Fruit fly (Drosophila melanogaster) whole organism, embryonic: Measurements from ENCODE around the gene spn-F.

Experiments
- Bgb ChIP-seq: fragments of 200-800 bp; sonication (Bioruptor generic); IDR thresholded peaks from 2 replicates; pipeline ENCODE4 v1.3.6; 2022; ENCODE audit warnings: missing biosample characterization, missing genetic modification characterization; ENCODE audit not compliant: partially characterized antibody
- CG10959 ChIP-seq: fragments of 200-800 bp; sonication (Bioruptor generic); IDR thresholded peaks from 2 replicates; pipeline ENCODE4 v1.3.6; 2022; ENCODE audit warnings: missing biosample characterization, missing genetic modification characterization
- CG11085 ChIP-seq: fragments of 200-800 bp; sonication (Bioruptor generic); IDR thresholded peaks from 2 replicates; pipeline ENCODE4 v1.3.6; 2022; ENCODE audit warnings: missing biosample characterization, missing genetic modification characterization
- CG2202 ChIP-seq: fragments of 200-800 bp; sonication (Bioruptor generic); optimal IDR thresholded peaks from 2 replicates; lab custom pipeline; 2018; ENCODE audit warnings: missing biosample characterization, mild to moderate bottlenecking, missing genetic modification characterization
- CG3281 ChIP-seq: fragments of 200-800 bp; sonication (Bioruptor generic); optimal IDR thresholded peaks from 3 replicates; lab custom pipeline; 2017; ENCODE audit warnings: missing biosample characterization, mild to moderate bottlenecking, missing genetic modification characterization
- CG8089 ChIP-seq: fragments of 200-800 bp; sonication (Bioruptor generic); optimal IDR thresholded peaks from 3 replicates; lab custom pipeline; 2016; ENCODE audit warnings: missing biosample characterization, missing genetic modification characterization
- CG8359 ChIP-seq: fragments of 200-800 bp; sonication (Bioruptor generic); optimal IDR thresholded peaks from 2 replicates; lab custom pipeline; 2017; ENCODE audit warnings: missing biosample characterization, mild to moderate bottlenecking, missing genetic modification characterization, borderline replicate concordance
- CG8478 ChIP-seq: fragments of >200 bp; optimal IDR thresholded peaks from 2 replicates; lab custom pipeline; 2018
- CG9609 ChIP-seq: fragments of 200-800 bp; sonication (Bioruptor generic); optimal IDR thresholded peaks from 3 replicates; lab custom pipeline; 2016; ENCODE audit warnings: missing biosample characterization, missing genetic modification characterization
- CG9727 ChIP-seq: fragments of 200-800 bp; sonication (Bioruptor generic); optimal IDR thresholded peaks from 3 replicates; lab custom pipeline; 2017; ENCODE audit warnings: missing biosample characterization, mild to moderate bottlenecking, missing genetic modification characterization
- CkIIα-i1 ChIP-seq: fragments of 200-800 bp; sonication (Bioruptor generic); IDR thresholded peaks from 2 replicates; pipeline ENCODE4 v1.3.6; 2022; ENCODE audit warnings: missing biosample characterization, missing genetic modification characterization
- Dek ChIP-seq: fragments of 200-800 bp; sonication (Bioruptor generic); optimal IDR thresholded peaks from 3 replicates; lab custom pipeline; 2019; ENCODE audit warnings: missing biosample characterization, mild to moderate bottlenecking, missing genetic modification characterization, moderate library complexity
- Ets65A ChIP-seq: fragments of 200-800 bp; sonication (Bioruptor generic); peaks from one replicate; lab custom pipeline; 2016; ENCODE audit warnings: missing biosample characterization, missing genetic modification characterization
- Fer2 ChIP-seq: fragments of 200-800 bp; sonication (Bioruptor generic); optimal IDR thresholded peaks from 2 replicates; lab custom pipeline; 2018; ENCODE audit warnings: missing biosample characterization, mild to moderate bottlenecking, missing genetic modification characterization, moderate library complexity
- HLH3B ChIP-seq: fragments of 200-800 bp; sonication (Bioruptor generic); IDR thresholded peaks from 2 replicates; pipeline ENCODE4 v1.3.6; 2022; ENCODE audit warnings: missing biosample characterization, missing genetic modification characterization
- HLH54F ChIP-seq: fragments of 200-800 bp; sonication (Bioruptor generic); optimal IDR thresholded peaks from 3 replicates; lab custom pipeline; 2016; ENCODE audit warnings: missing biosample characterization, missing genetic modification characterization
- Lpt ChIP-seq: fragments of >200 bp; optimal IDR thresholded peaks from 2 replicates; lab custom pipeline; 2018; ENCODE audit warnings: missing biosample characterization, missing genetic modification characterization
- Max ChIP-seq: fragments of 200-800 bp; sonication (Bioruptor generic); optimal IDR thresholded peaks from 2 replicates; lab custom pipeline; 2016; ENCODE audit warnings: missing biosample characterization, mild to moderate bottlenecking, missing genetic modification characterization
- Med ChIP-seq: fragments of 200-800 bp; sonication (Bioruptor generic); peaks from one replicate; lab custom pipeline; 2016; ENCODE audit warnings: missing biosample characterization, missing genetic modification characterization, mild to moderate bottlenecking, inconsistent platforms, moderate library complexity
- Mes4 ChIP-seq: fragments of 200-800 bp; sonication (Bioruptor generic); optimal IDR thresholded peaks from 2 replicates; lab custom pipeline; 2016; ENCODE audit warnings: missing biosample characterization, missing genetic modification characterization
- Ravus ChIP-seq: fragments of 200-800 bp; sonication (Bioruptor generic); IDR thresholded peaks from 2 replicates; pipeline ENCODE4 v1.3.6; 2022; ENCODE audit warnings: missing biosample characterization, missing genetic modification characterization
- Rx ChIP-seq: fragments of 200-800 bp; sonication (Bioruptor generic); IDR thresholded peaks from 2 replicates; pipeline ENCODE4 v1.3.6; 2022; ENCODE audit warnings: missing biosample characterization, missing genetic modification characterization
- Sry-β ChIP-seq: fragments of 200-800 bp; sonication (Bioruptor generic); optimal IDR thresholded peaks from 2 replicates; lab custom pipeline; 2018; ENCODE audit warnings: missing biosample characterization, mild to moderate bottlenecking, missing genetic modification characterization, moderate library complexity
- Ssrp ChIP-seq: fragments of 200-800 bp; sonication (Bioruptor generic); optimal IDR thresholded peaks from 2 replicates; lab custom pipeline; 2018; ENCODE audit warnings: missing biosample characterization, mild to moderate bottlenecking, missing genetic modification characterization, moderate library complexity
- Stat92E ChIP-seq, 3 experiments: fragments of >200 bp in 2 of 3; fragments of 200-800 bp in 1 of 3; sonication (Bioruptor generic) in 1 of 3; optimal IDR thresholded peaks; 2 replicates each; lab custom pipeline; 2017 to 2019; ENCODE audit warnings: missing biosample characterization in 3 of 3, missing genetic modification characterization in 3 of 3, mild to moderate bottlenecking in 1 of 3, moderate library complexity in 1 of 3
- Xrp1 ChIP-seq: fragments of 200-800 bp; sonication (Bioruptor generic); IDR thresholded peaks from 2 replicates; pipeline ENCODE4 v1.3.6; 2022; ENCODE audit warnings: missing biosample characterization, missing genetic modification characterization
- ara ChIP-seq: fragments of 200-800 bp; sonication (Bioruptor generic); IDR thresholded peaks from 2 replicates; pipeline ENCODE4 v1.3.6; 2022; ENCODE audit warnings: missing biosample characterization, missing genetic modification characterization
- bab2 ChIP-seq: fragments of 200-800 bp; sonication (Bioruptor generic); optimal IDR thresholded peaks from 2 replicates; lab custom pipeline; 2016; ENCODE audit warnings: missing biosample characterization, missing genetic modification characterization
- bbx ChIP-seq: fragments of 200-800 bp; sonication (Bioruptor generic); IDR thresholded peaks from 2 replicates; pipeline ENCODE4 v1.3.6; 2022; ENCODE audit warnings: missing biosample characterization, missing genetic modification characterization; ENCODE audit not compliant: partially characterized antibody
- cad ChIP-seq: fragments of >200 bp; optimal IDR thresholded peaks from 2 replicates; lab custom pipeline; 2017; ENCODE audit warnings: missing biosample characterization, missing genetic modification characterization
- caup ChIP-seq: fragments of 200-800 bp; sonication (Bioruptor generic); optimal IDR thresholded peaks from 3 replicates; lab custom pipeline; 2017; ENCODE audit warnings: missing biosample characterization, mild to moderate bottlenecking, missing genetic modification characterization, moderate library complexity; ENCODE audit not compliant: severe bottlenecking
- chn ChIP-seq: fragments of 200-800 bp; sonication (Bioruptor generic); optimal IDR thresholded peaks from 2 replicates; lab custom pipeline; 2016; ENCODE audit warnings: missing biosample characterization, missing genetic modification characterization
- cwo ChIP-seq: fragments of 200-800 bp; sonication (Bioruptor generic); optimal IDR thresholded peaks from 3 replicates; lab custom pipeline; 2017; ENCODE audit warnings: missing biosample characterization, missing genetic modification characterization, mild to moderate bottlenecking, moderate library complexity, missing genetic modification reagents
- da ChIP-seq: fragments of 200-800 bp; sonication (Bioruptor generic); optimal IDR thresholded peaks from 2 replicates; lab custom pipeline; 2016; ENCODE audit warnings: missing biosample characterization, missing genetic modification characterization
- exex ChIP-seq: fragments of 200-800 bp; sonication (Bioruptor generic); optimal IDR thresholded peaks from 4 replicates; lab custom pipeline; 2018; ENCODE audit warnings: missing biosample characterization, mild to moderate bottlenecking, missing genetic modification characterization, moderate library complexity
- gfzf ChIP-seq: fragments of 200-800 bp; sonication (Bioruptor generic); optimal IDR thresholded peaks from 2 replicates; lab custom pipeline; 2016; ENCODE audit warnings: missing biosample characterization, mild to moderate bottlenecking, missing genetic modification characterization, moderate library complexity
- h ChIP-seq: fragments of >200 bp; optimal IDR thresholded peaks from 2 replicates; lab custom pipeline; 2017
- insv ChIP-seq, 2 experiments: fragments of 200-800 bp; sonication (Bioruptor generic); optimal IDR thresholded peaks; 3 replicates each; lab custom pipeline; 2016 to 2018; ENCODE audit warnings: missing biosample characterization in 2 of 2, missing genetic modification characterization in 2 of 2
- inv ChIP-seq: fragments of 200-800 bp; sonication (Bioruptor generic); IDR thresholded peaks from 2 replicates; pipeline ENCODE4 v1.3.6; 2022; ENCODE audit warnings: missing biosample characterization, missing genetic modification characterization; ENCODE audit not compliant: partially characterized antibody
- ken ChIP-seq: fragments of 200-800 bp; sonication (Bioruptor generic); IDR thresholded peaks from 3 replicates; pipeline ENCODE4 v1.3.6; 2022; ENCODE audit warnings: missing biosample characterization, missing genetic modification characterization
- nau ChIP-seq: fragments of 200-800 bp; sonication (Bioruptor generic); optimal IDR thresholded peaks from 3 replicates; lab custom pipeline; 2017; ENCODE audit warnings: missing biosample characterization, mild to moderate bottlenecking, missing genetic modification characterization, missing genetic modification reagents
- pzg ChIP-seq: fragments of 200-800 bp; sonication (Bioruptor generic); optimal IDR thresholded peaks from 3 replicates; lab custom pipeline; 2018; ENCODE audit warnings: missing biosample characterization, mild to moderate bottlenecking, missing genetic modification characterization, moderate library complexity
- sens ChIP-seq: fragments of 200-800 bp; sonication (Bioruptor generic); peaks from one replicate; lab custom pipeline; 2016; ENCODE audit warnings: missing biosample characterization, missing genetic modification characterization

spn-F gene

DNA sequence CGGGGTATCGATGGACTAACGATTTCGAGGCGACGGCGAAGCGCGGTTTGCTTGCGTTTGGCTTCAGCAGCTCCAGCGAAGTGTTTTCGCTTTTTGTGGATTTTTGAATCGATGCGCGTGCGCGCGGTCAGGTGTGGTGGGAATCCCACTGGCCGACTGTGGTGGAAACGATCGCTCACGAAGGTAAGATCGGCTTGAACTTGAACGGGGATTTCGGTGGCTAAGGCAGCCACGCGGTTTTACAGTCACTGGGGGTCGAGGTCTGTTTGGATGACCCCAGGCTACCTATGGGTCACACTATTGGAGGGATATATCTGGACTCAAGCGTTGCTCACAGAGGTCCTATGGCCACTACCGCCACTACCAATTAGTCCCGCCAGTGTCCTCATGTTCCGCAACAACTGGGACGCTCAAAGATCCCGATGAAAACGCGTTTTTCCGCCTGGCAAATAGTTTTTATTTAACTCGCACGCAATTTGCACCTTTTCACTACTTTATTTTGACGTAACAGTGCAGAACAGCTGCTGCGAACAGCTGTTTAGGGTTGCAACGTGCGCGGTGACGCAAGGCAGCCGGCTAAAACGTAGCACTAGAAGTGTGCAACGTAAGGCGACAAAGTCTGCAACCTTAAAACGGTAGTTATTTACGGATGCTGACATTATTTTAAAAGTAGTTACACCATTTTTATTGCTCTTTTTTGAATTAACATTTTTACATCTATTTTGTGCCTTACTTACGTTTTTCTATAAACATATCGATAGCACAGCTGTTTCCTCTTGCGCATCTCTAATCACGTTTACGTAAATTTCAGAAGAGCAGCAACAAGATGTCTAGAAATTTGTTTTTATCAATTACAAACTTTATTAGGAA, 2.6 kb upstream of the spn-F start, which contains the start of the genes qless and mRpL32 (continued):
- TF ChIP-seq da (GFP tag; lab: Kevin White, UChicago): peak; percentile 11

DNA sequence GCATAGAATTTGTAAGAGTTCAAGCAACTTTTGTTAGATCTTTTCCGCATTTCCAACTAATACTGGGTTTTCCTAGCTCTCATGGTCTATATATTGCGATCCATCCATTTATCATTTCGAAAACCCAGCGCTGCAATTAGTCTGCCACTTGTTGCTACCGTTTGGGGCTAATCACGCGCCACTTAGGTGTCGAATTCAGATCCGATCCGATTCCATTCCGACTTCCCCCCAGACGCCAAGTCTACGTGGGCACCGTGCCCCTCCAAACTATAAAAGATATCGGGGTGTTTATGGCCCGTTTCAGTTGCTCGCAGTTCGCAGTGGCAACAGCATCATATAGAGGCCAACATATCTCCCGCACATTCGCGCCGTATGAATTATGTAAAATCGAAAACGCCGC, 2.4 kb downstream of the spn-F start, which contains the start of gene CAH6:
CAH6 (plus strand) TSS at position 301 of the 400 bp plus-strand sequence.
- no peak for TF ChIP-seq CG8359 (GFP tag; lab: Kevin White, UChicago)
- no peak for TF ChIP-seq h
- no peak for TF ChIP-seq Stat92E (GFP tag; optimal IDR thresholded peaks at IDR 0.05; lab: Kevin White, UChicago)
- TF ChIP-seq Rx: no peak
- TF ChIP-seq cwo: no peak
- no peak for TF ChIP-seq CG9609
- TF ChIP-seq CG8478 (lab: Kevin White, UChicago): no peak
- peak; percentile 21 for TF ChIP-seq exex (tag; lab: Kevin White, UChicago)
- peak; percentile 71 for TF ChIP-seq Ets65A (GFP tag; lab: Kevin White, UChicago)
- no peak for TF ChIP-seq Max (GFP tag; lab: Kevin White, UChicago)
- no peak for TF ChIP-seq HLH3B (GFP tag; lab: Robert Waterston, UW)
- TF ChIP-seq Med (GFP tag; lab: Kevin White, UChicago): peak; percentile 59
- no peak for TF ChIP-seq ken (GFP tag; lab: Robert Waterston, UW)
- no peak for TF ChIP-seq Dek (tag; lab: Kevin White, UChicago)
- TF ChIP-seq Xrp1 (GFP tag; lab: Robert Waterston, UW): no peak
- TF ChIP-seq insv (GFP tag; optimal IDR thresholded peaks at IDR 0.05; lab: Kevin White, UChicago): no peak
- peak; percentile 22 for TF ChIP-seq sens
- no peak for TF ChIP-seq bbx
- no peak for TF ChIP-seq Mes4 (GFP tag; lab: Kevin White, UChicago)

DNA sequence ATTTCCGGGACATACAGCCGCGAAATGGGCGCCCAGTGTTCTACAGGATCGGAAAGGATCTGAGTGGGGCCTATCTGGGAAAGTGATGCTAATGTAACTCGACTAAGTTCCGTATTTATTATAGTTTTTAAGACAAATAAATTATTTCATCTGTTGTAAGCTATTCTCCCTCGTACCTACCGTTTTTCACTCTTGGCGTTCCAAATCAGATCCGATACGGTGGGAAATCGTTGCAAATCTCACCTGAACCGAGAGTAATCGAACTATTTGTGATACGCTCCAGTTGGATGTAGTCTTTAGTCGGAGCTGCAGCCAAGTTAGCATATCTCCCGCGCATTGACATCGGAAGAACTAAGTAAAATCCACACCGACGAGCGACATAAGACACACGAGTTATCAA, 5.0 kb downstream of the spn-F start, which contains the start of gene CAH16:
CAH16 (plus strand) TSS at position 301 of the 400 bp plus-strand sequence.
- no peak for TF ChIP-seq HLH54F (GFP tag; lab: Kevin White, UChicago)
- TF ChIP-seq da (GFP tag; lab: Kevin White, UChicago): no peak
- no peak for TF ChIP-seq Sry-β (GFP tag; lab: Kevin White, UChicago)
- no peak for TF ChIP-seq CG9727 (GFP tag; lab: Kevin White, UChicago)
- no peak for TF ChIP-seq nau (GFP tag; lab: Kevin White, UChicago)
- TF ChIP-seq Ravus (GFP tag; lab: Robert Waterston, UW): no peak
- no peak for TF ChIP-seq Ssrp (tag; lab: Kevin White, UChicago)
- no peak for TF ChIP-seq ara (GFP tag; lab: Robert Waterston, UW)
- no peak for TF ChIP-seq Lpt (GFP tag; lab: Kevin White, UChicago)
- TF ChIP-seq gfzf (GFP tag; lab: Kevin White, UChicago): no peak
- no peak for TF ChIP-seq CG3281 (GFP tag; lab: Kevin White, UChicago)

DNA sequence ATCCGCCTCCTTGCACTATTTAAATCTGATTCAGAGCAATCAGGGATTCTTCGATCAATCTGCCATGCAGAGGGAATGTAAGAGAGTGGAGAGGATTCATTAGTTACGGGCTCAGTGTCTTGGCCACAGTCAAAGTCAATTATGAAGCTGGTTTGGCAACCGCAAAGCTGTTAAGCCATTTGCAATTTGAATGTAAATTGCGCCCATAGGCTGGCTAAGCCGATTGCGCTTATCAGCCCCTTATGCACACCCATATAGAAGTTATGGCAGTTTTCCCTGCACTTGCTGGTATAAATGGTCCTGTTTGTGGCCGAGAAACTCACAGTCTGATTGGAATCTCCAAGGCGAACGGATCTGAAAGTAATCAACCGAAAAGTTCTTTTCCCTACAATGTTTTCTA, 7.4 kb downstream of the spn-F start, which contains the start of gene CAH5:
CAH5 (plus strand) TSS at position 301 of the 400 bp plus-strand sequence.
- TF ChIP-seq chn (GFP tag; lab: Kevin White, UChicago) (no peak), CG10959 (GFP tag; lab: Robert Waterston, UW) (no peak), CkIIα-i1 (GFP tag; lab: Robert Waterston, UW) (no peak), CG2202 (tag; lab: Kevin White, UChicago) (no peak), bab2 (GFP tag; lab: Kevin White, UChicago) (no peak), caup (no peak), pzg (GFP tag; lab: Kevin White, UChicago) (no peak), Fer2 (no peak), cad (GFP tag; lab: Kevin White, UChicago) (no peak), CG11085 (GFP tag; lab: Robert Waterston, UW) (no peak), inv (GFP tag; lab: Robert Waterston, UW) (no peak), Bgb (no peak), CG8089 (GFP tag; lab: Kevin White, UChicago) (no peak)
- TF ChIP-seq, all 482 proteins: peak for 0
